Fruit fly (Drosophila melanogaster) whole organism, embryonic: ENCODE measurements around the gene CG14300.

Experiments used
- Asciz ChIP-seq: fragments of 200-800 bp; sonication (Bioruptor generic); optimal IDR thresholded peaks from 2 replicates; lab custom pipeline; 2017; ENCODE audit warnings: missing biosample characterization, mild to moderate bottlenecking, missing genetic modification characterization, missing genetic modification reagents
- Blimp-1 ChIP-seq: fragments of 200-800 bp; sonication (Bioruptor generic); optimal IDR thresholded peaks from 3 replicates; lab custom pipeline; 2018; ENCODE audit warnings: missing biosample characterization, missing genetic modification characterization, mild to moderate bottlenecking, moderate library complexity, missing genetic modification reagents
- CG10959 ChIP-seq: fragments of 200-800 bp; sonication (Bioruptor generic); IDR thresholded peaks from 2 replicates; pipeline ENCODE4 v1.3.6; 2022; ENCODE audit warnings: missing biosample characterization, missing genetic modification characterization
- CG11504 ChIP-seq: fragments of 200-800 bp; sonication (Bioruptor generic); optimal IDR thresholded peaks from 3 replicates; lab custom pipeline; 2019; ENCODE audit warnings: missing biosample characterization, mild to moderate bottlenecking, missing genetic modification characterization, moderate library complexity
- CG12236 ChIP-seq: fragments of 200-800 bp; sonication (Bioruptor generic); optimal IDR thresholded peaks from 2 replicates; lab custom pipeline; 2016; ENCODE audit warnings: missing biosample characterization, missing genetic modification characterization
- CG12299 ChIP-seq: fragments of 200-800 bp; sonication (Bioruptor generic); optimal IDR thresholded peaks from 2 replicates; lab custom pipeline; 2018; ENCODE audit warnings: missing biosample characterization, mild to moderate bottlenecking, missing genetic modification characterization
- CG12659 ChIP-seq: fragments of 200-800 bp; sonication (Bioruptor generic); optimal IDR thresholded peaks from 3 replicates; lab custom pipeline; 2017; ENCODE audit warnings: mild to moderate bottlenecking, missing biosample characterization, missing genetic modification reagents, missing genetic modification characterization
- CG12769 ChIP-seq: fragments of 200-800 bp; sonication (Bioruptor generic); optimal IDR thresholded peaks from 2 replicates; lab custom pipeline; 2019; ENCODE audit warnings: missing biosample characterization, mild to moderate bottlenecking, missing genetic modification characterization, moderate library complexity
- CG13296 ChIP-seq: fragments of 200-800 bp; sonication (Bioruptor generic); optimal IDR thresholded peaks from 3 replicates; lab custom pipeline; 2018; ENCODE audit warnings: missing biosample characterization, mild to moderate bottlenecking, missing genetic modification characterization
- CG13894 ChIP-seq: fragments of 200-800 bp; sonication (Bioruptor generic); optimal IDR thresholded peaks from 3 replicates; lab custom pipeline; 2018; ENCODE audit warnings: missing biosample characterization, mild to moderate bottlenecking, missing genetic modification characterization, moderate library complexity
- CG14667 ChIP-seq: fragments of 200-800 bp; sonication (Bioruptor generic); IDR thresholded peaks from 2 replicates; pipeline ENCODE4 v1.3.6; 2022; ENCODE audit warnings: missing biosample characterization, missing genetic modification characterization
- CG15011 ChIP-seq: fragments of 200-800 bp; sonication (Bioruptor generic); optimal IDR thresholded peaks from 3 replicates; lab custom pipeline; 2018; ENCODE audit warnings: missing biosample characterization, mild to moderate bottlenecking, missing genetic modification characterization
- CG16779 ChIP-seq: fragments of 200-800 bp; sonication (Bioruptor generic); IDR thresholded peaks from 2 replicates; pipeline ENCODE4 v1.3.6; 2022; ENCODE audit warnings: missing biosample characterization, missing genetic modification characterization
- CG16815 ChIP-seq: fragments of 200-800 bp; sonication (Bioruptor generic); optimal IDR thresholded peaks from 3 replicates; lab custom pipeline; 2017; ENCODE audit warnings: missing biosample characterization, mild to moderate bottlenecking, missing genetic modification characterization
- CG2116 ChIP-seq: fragments of 200-800 bp; sonication (Bioruptor generic); optimal IDR thresholded peaks from 3 replicates; lab custom pipeline; 2018; ENCODE audit warnings: missing biosample characterization, mild to moderate bottlenecking, missing genetic modification characterization
- CG2875 ChIP-seq: fragments of 200-800 bp; sonication (Bioruptor generic); optimal IDR thresholded peaks from 2 replicates; lab custom pipeline; 2017; ENCODE audit warnings: missing biosample characterization, mild to moderate bottlenecking, missing genetic modification characterization, missing genetic modification reagents
- CG2889 ChIP-seq: fragments of 200-800 bp; sonication (Bioruptor generic); IDR thresholded peaks from 3 replicates; pipeline ENCODE4 v1.3.6; 2022; ENCODE audit warnings: missing biosample characterization, missing genetic modification characterization
- CG30403 ChIP-seq: fragments of 200-800 bp; sonication (Bioruptor generic); optimal IDR thresholded peaks from 3 replicates; lab custom pipeline; 2016; ENCODE audit warnings: missing biosample characterization, missing genetic modification characterization
- CG32532 ChIP-seq: fragments of 200-800 bp; sonication (Bioruptor generic); IDR thresholded peaks from 2 replicates; pipeline ENCODE4 v1.3.6; 2022; ENCODE audit warnings: missing biosample characterization, missing genetic modification characterization
- CG3726 ChIP-seq: fragments of 200-800 bp; sonication (Bioruptor generic); IDR thresholded peaks from 3 replicates; pipeline ENCODE4, ENCODE4 v1.3.6; 2022; ENCODE audit warnings: missing biosample characterization, missing genetic modification characterization
- CG4730 ChIP-seq: fragments of 200-800 bp; sonication (Bioruptor generic); IDR thresholded peaks from 2 replicates; pipeline ENCODE4 v1.3.6; 2022; ENCODE audit warnings: missing biosample characterization, missing genetic modification characterization
- CG7963 ChIP-seq: fragments of 200-800 bp; sonication (Bioruptor generic); IDR thresholded peaks from 3 replicates; pipeline ENCODE4 v1.3.6; 2022; ENCODE audit warnings: missing biosample characterization, missing genetic modification characterization; ENCODE audit not compliant: partially characterized antibody
- Camta ChIP-seq: fragments of 200-800 bp; sonication (Bioruptor generic); optimal IDR thresholded peaks from 2 replicates; lab custom pipeline; 2016; ENCODE audit warnings: missing biosample characterization, missing genetic modification characterization
- D ChIP-seq, 2 experiments: fragments of 200-800 bp in 1 of 2; fragments of >200 bp in 1 of 2; sonication (Bioruptor generic) in 1 of 2; optimal IDR thresholded peaks; 2 replicates in 1 of 2; 3 replicates in 1 of 2; lab custom pipeline; 2017; ENCODE audit warnings: mild to moderate bottlenecking in 1 of 2, missing biosample characterization in 1 of 2, missing genetic modification characterization in 1 of 2, missing genetic modification reagents in 1 of 2
- D19A ChIP-seq: fragments of 200-800 bp; optimal IDR thresholded peaks from 3 replicates; lab custom pipeline; 2019; ENCODE audit warnings: missing biosample characterization, mild to moderate bottlenecking, missing genetic modification characterization, moderate library complexity
- Dip2 ChIP-seq: fragments of 200-800 bp; sonication (Bioruptor generic); IDR thresholded peaks from 2 replicates; pipeline ENCODE4 v1.3.6; 2022; ENCODE audit warnings: missing biosample characterization, missing genetic modification characterization
- Dll ChIP-seq: fragments of 200-800 bp; sonication (Bioruptor generic); IDR thresholded peaks from 4 replicates; pipeline ENCODE4 v1.3.6; 2022; ENCODE audit warnings: missing biosample characterization, missing genetic modification characterization; ENCODE audit not compliant: partially characterized antibody
- GATAe ChIP-seq: fragments of 200-800 bp; sonication (Bioruptor generic); conservative IDR thresholded peaks from 2 replicates; pipeline ENCODE4 v1.3.6; 2022; ENCODE audit warnings: missing biosample characterization, missing genetic modification characterization
- H2.0 ChIP-seq: fragments of 200-800 bp; sonication (Bioruptor generic); IDR thresholded peaks from 2 replicates; pipeline ENCODE4 v1.3.6; 2022; ENCODE audit warnings: missing biosample characterization, missing genetic modification characterization
- Hey ChIP-seq: fragments of 200-800 bp; sonication (Bioruptor generic); optimal IDR thresholded peaks from 3 replicates; lab custom pipeline; 2018; ENCODE audit warnings: missing biosample characterization, mild to moderate bottlenecking, missing genetic modification characterization
- Mes4 ChIP-seq: fragments of 200-800 bp; sonication (Bioruptor generic); optimal IDR thresholded peaks from 2 replicates; lab custom pipeline; 2016; ENCODE audit warnings: missing biosample characterization, missing genetic modification characterization
- Neu2 ChIP-seq: fragments of 200-800 bp; sonication (Bioruptor generic); optimal IDR thresholded peaks from 3 replicates; lab custom pipeline; 2016; ENCODE audit warnings: missing biosample characterization, missing genetic modification characterization, borderline replicate concordance
- NfI ChIP-seq: fragments of 200-800 bp; sonication (Bioruptor generic); optimal IDR thresholded peaks from 3 replicates; lab custom pipeline; 2018; ENCODE audit warnings: missing biosample characterization, mild to moderate bottlenecking, missing genetic modification characterization, moderate library complexity
- Ptx1 ChIP-seq: fragments of 200-800 bp; sonication (Bioruptor generic); IDR thresholded peaks from 2 replicates; pipeline ENCODE4 v1.3.6; 2022; ENCODE audit warnings: missing biosample characterization, missing genetic modification characterization
- Taf1 ChIP-seq: fragments of 200-800 bp; sonication (Bioruptor generic); IDR thresholded peaks from 2 replicates; pipeline ENCODE4 v1.3.6; 2022; ENCODE audit warnings: missing biosample characterization, missing genetic modification characterization
- Tbp ChIP-seq: fragments of >200 bp; optimal IDR thresholded peaks from 2 replicates; lab custom pipeline; 2018; ENCODE audit warnings: missing biosample characterization, missing genetic modification characterization
- Xrp1 ChIP-seq: fragments of 200-800 bp; sonication (Bioruptor generic); IDR thresholded peaks from 2 replicates; pipeline ENCODE4 v1.3.6; 2022; ENCODE audit warnings: missing biosample characterization, missing genetic modification characterization
- ash1 ChIP-seq: fragments of 200-800 bp; sonication (Bioruptor generic); optimal IDR thresholded peaks from 2 replicates; lab custom pipeline; 2018; ENCODE audit warnings: missing biosample characterization, mild to moderate bottlenecking, missing genetic modification characterization
- bsh ChIP-seq, 2 experiments: fragments of 200-800 bp; sonication (Bioruptor generic); optimal IDR thresholded peaks; 2 replicates each; lab custom pipeline; 2017 to 2018; ENCODE audit warnings: mild to moderate bottlenecking in 2 of 2, missing biosample characterization in 2 of 2, missing genetic modification characterization in 2 of 2, moderate library complexity in 1 of 2
- dimm ChIP-seq: fragments of 200-800 bp; sonication (Bioruptor generic); IDR thresholded peaks from 2 replicates; pipeline ENCODE4 v1.3.6; 2022; ENCODE audit warnings: missing biosample characterization, missing genetic modification characterization
- pan ChIP-seq, 4 experiments: fragments of >200 bp in 3 of 4; fragments of 200-800 bp in 1 of 4; sonication (Bioruptor generic) in 1 of 4; optimal IDR thresholded peaks in 3 of 4; IDR thresholded peaks in 1 of 4; 2 replicates each; pipeline versions ENCODE4 v1.3.6 to Lab custom; 2017 to 2022; ENCODE audit warnings: missing biosample characterization in 2 of 4, missing genetic modification characterization in 2 of 4, mixed read lengths in 1 of 4
- pum ChIP-seq: fragments of 200-800 bp; sonication (Bioruptor generic); optimal IDR thresholded peaks from 2 replicates; lab custom pipeline; 2016; ENCODE audit warnings: missing biosample characterization, missing genetic modification characterization
- salm ChIP-seq: fragments of 200-800 bp; sonication (Bioruptor generic); optimal IDR thresholded peaks from 2 replicates; lab custom pipeline; 2018; ENCODE audit warnings: missing biosample characterization, mild to moderate bottlenecking, missing genetic modification characterization
- sd ChIP-seq: fragments of 200-800 bp; sonication (Bioruptor generic); optimal IDR thresholded peaks from 3 replicates; lab custom pipeline; 2018; ENCODE audit warnings: missing biosample characterization, mild to moderate bottlenecking, missing genetic modification characterization, moderate library complexity
- unpg ChIP-seq: fragments of 200-800 bp; sonication (Bioruptor generic); optimal IDR thresholded peaks from 3 replicates; lab custom pipeline; 2018; ENCODE audit warnings: missing biosample characterization, mild to moderate bottlenecking, missing genetic modification characterization, moderate library complexity
- wdn ChIP-seq: fragments of 200-800 bp; sonication (Bioruptor generic); IDR thresholded peaks from 2 replicates; pipeline ENCODE4 v1.3.6; 2022; ENCODE audit warnings: missing biosample characterization, missing genetic modification characterization
- zen ChIP-seq: fragments of 200-800 bp; sonication (Bioruptor generic); optimal IDR thresholded peaks from 3 replicates; lab custom pipeline; 2018; ENCODE audit warnings: missing biosample characterization, mild to moderate bottlenecking, missing genetic modification characterization, moderate library complexity

CG14300 gene

dm6 chr3R:18741027-18741843 is 47.7 kb upstream of the CG14300 start (continued):
- TF ChIP-seq CG30403 (GFP tag; lab: Kevin White, UChicago) (peak; percentile 97), Xrp1 (GFP tag; lab: Robert Waterston, UW) (peak; percentile 96), Tbp (GFP tag; lab: Kevin White, UChicago) (no peak), pum (GFP tag; lab: Kevin White, UChicago) (peak; percentile 80), wdn (peak; percentile 96), Ptx1 (peak; percentile 96), CG2875 (GFP tag; lab: Kevin White, UChicago) (peak; percentile 90), CG7963 (GFP tag; lab: Robert Waterston, UW) (no peak), CG12299 (tag; lab: Kevin White, UChicago) (peak; percentile 93), Neu2 (GFP tag; lab: Kevin White, UChicago) (no peak), Taf1 (GFP tag; lab: Robert Waterston, UW) (peak; percentile 93), salm (peak; percentile 89), CG32532 (GFP tag; lab: Robert Waterston, UW) (peak; percentile 98), H2.0 (peak; percentile 94), D (optimal IDR thresholded peaks at IDR 0.05; lab: Kevin White, UChicago) (no peak), D (GFP tag; optimal IDR thresholded peaks at IDR 0.05; lab: Kevin White, UChicago) (peak; percentile 95), GATAe (GFP tag; lab: Robert Waterston, UW) (peak; percentile 73), zen (tag; lab: Kevin White, UChicago) (peak; percentile 94), D19A (tag; lab: Kevin White, UChicago) (peak; percentile 96), Hey (tag; lab: Kevin White, UChicago) (no peak), CG3726 (GFP tag; lab: Robert Waterston, UW) (peak; percentile 94), ash1 (peak; percentile 85), unpg (GFP tag; lab: Kevin White, UChicago) (peak; percentile 96), CG16779 (GFP tag; lab: Robert Waterston, UW) (peak; percentile 96), NfI (GFP tag; lab: Kevin White, UChicago) (peak; percentile 96), Mes4 (GFP tag; lab: Kevin White, UChicago) (peak; percentile 55), CG13894 (tag; lab: Kevin White, UChicago) (peak; percentile 97), CG14667 (peak; percentile 95), CG12769 (tag; lab: Kevin White, UChicago) (peak; percentile 97), CG2116 (GFP tag; lab: Kevin White, UChicago) (peak; percentile 73), Asciz (GFP tag; lab: Kevin White, UChicago) (peak; percentile 96), Dll (no peak), CG13296 (GFP tag; lab: Kevin White, UChicago) (peak; percentile 97), Dip2 (GFP tag; lab: Robert Waterston, UW) (peak; percentile 33; the same call in 1 of the 2 replicates), CG15011 (GFP tag; lab: Kevin White, UChicago) (peak; percentile 94), Blimp-1 (GFP tag; lab: Kevin White, UChicago) (peak; percentile 96), pan (optimal IDR thresholded peaks at IDR 0.05; lab: Kevin White, UChicago) (no peak), pan (GFP tag; optimal IDR thresholded peaks at IDR 0.05 in 1 of 2, IDR thresholded peaks at IDR 0.05 in 1 of 2) (peak in 1 of 2 experiments; percentile 98), CG12659 (GFP tag; lab: Kevin White, UChicago) (peak; percentile 97), Camta (GFP tag; lab: Kevin White, UChicago) (peak; percentile 86), bsh (GFP tag; optimal IDR thresholded peaks at IDR 0.05; lab: Kevin White, UChicago) (peak; percentile 84 to 98), CG11504 (peak; percentile 97), CG2889 (GFP tag; lab: Robert Waterston, UW) (peak; percentile 95), dimm (peak; percentile 78), CG16815 (GFP tag; lab: Kevin White, UChicago) (peak; percentile 88), CG10959 (GFP tag; lab: Robert Waterston, UW) (peak; percentile 92), sd (tag; lab: Kevin White, UChicago) (peak; percentile 97), CG4730 (GFP tag; lab: Robert Waterston, UW) (peak; percentile 97), CG12236 (GFP tag; lab: Kevin White, UChicago) (peak; percentile 58)
